Fruit fly (Drosophila melanogaster) whole organism, embryonic: Measurements from ENCODE around the gene Sqor.

Experiments used
- Adf1 ChIP-seq: fragments of 200-800 bp; sonication (Bioruptor generic); IDR thresholded peaks from 2 replicates; pipeline ENCODE4 v1.3.6; 2022; ENCODE audit warnings: missing biosample characterization, missing genetic modification characterization
- CG10321 ChIP-seq: fragments of 200-800 bp; sonication (Bioruptor generic); IDR thresholded peaks from 2 replicates; pipeline ENCODE4 v1.3.6; 2022; ENCODE audit warnings: missing biosample characterization, missing genetic modification characterization
- CG10431 ChIP-seq: fragments of 200-800 bp; sonication (Bioruptor generic); optimal IDR thresholded peaks from 3 replicates; lab custom pipeline; 2018; ENCODE audit warnings: missing biosample characterization, mild to moderate bottlenecking, missing genetic modification characterization
- CG13775 ChIP-seq: fragments of 200-800 bp; sonication (Bioruptor generic); optimal IDR thresholded peaks from 3 replicates; lab custom pipeline; 2017; ENCODE audit warnings: missing biosample characterization, mild to moderate bottlenecking, missing genetic modification characterization
- CG13894 ChIP-seq: fragments of 200-800 bp; sonication (Bioruptor generic); optimal IDR thresholded peaks from 3 replicates; lab custom pipeline; 2018; ENCODE audit warnings: missing biosample characterization, mild to moderate bottlenecking, missing genetic modification characterization, moderate library complexity
- CG16815 ChIP-seq: fragments of 200-800 bp; sonication (Bioruptor generic); optimal IDR thresholded peaks from 3 replicates; lab custom pipeline; 2017; ENCODE audit warnings: missing biosample characterization, mild to moderate bottlenecking, missing genetic modification characterization
- CG18262 ChIP-seq: fragments of 200-800 bp; optimal IDR thresholded peaks from 3 replicates; lab custom pipeline; 2019; ENCODE audit warnings: missing biosample characterization, mild to moderate bottlenecking, missing genetic modification characterization, moderate library complexity
- CG31224 ChIP-seq: fragments of 200-800 bp; sonication (Bioruptor generic); IDR thresholded peaks from 2 replicates; pipeline ENCODE4 v1.3.6; 2022; ENCODE audit warnings: missing biosample characterization, missing genetic modification characterization
- CG5245 ChIP-seq: fragments of 200-800 bp; sonication (Bioruptor generic); optimal IDR thresholded peaks from 3 replicates; lab custom pipeline; 2016; ENCODE audit warnings: missing biosample characterization, missing genetic modification characterization
- CG8281 ChIP-seq: fragments of 200-800 bp; sonication (Bioruptor generic); optimal IDR thresholded peaks from 2 replicates; lab custom pipeline; 2018; ENCODE audit warnings: missing biosample characterization, mild to moderate bottlenecking, missing genetic modification characterization, moderate library complexity
- CG8478 ChIP-seq: fragments of >200 bp; optimal IDR thresholded peaks from 2 replicates; lab custom pipeline; 2018
- CG9817 ChIP-seq: fragments of 200-800 bp; sonication (Bioruptor generic); optimal IDR thresholded peaks from 2 replicates; lab custom pipeline; 2018; ENCODE audit warnings: missing biosample characterization, mild to moderate bottlenecking, missing genetic modification characterization, moderate library complexity
- Deaf1 ChIP-seq: fragments of 200-800 bp; optimal IDR thresholded peaks from 3 replicates; lab custom pipeline; 2019; ENCODE audit warnings: missing biosample characterization, mild to moderate bottlenecking, missing genetic modification characterization, moderate library complexity
- Gsc ChIP-seq: fragments of 200-800 bp; sonication (Bioruptor generic); IDR thresholded peaks from 2 replicates; pipeline ENCODE4 v1.3.6; 2022; ENCODE audit warnings: missing biosample characterization, missing genetic modification characterization
- HLHmδ ChIP-seq: fragments of 200-800 bp; sonication (Bioruptor generic); optimal IDR thresholded peaks from 2 replicates; lab custom pipeline; 2018; ENCODE audit warnings: missing biosample characterization, mild to moderate bottlenecking, missing genetic modification characterization, moderate library complexity
- Med ChIP-seq: fragments of 200-800 bp; sonication (Bioruptor generic); peaks from one replicate; lab custom pipeline; 2016; ENCODE audit warnings: missing biosample characterization, missing genetic modification characterization, mild to moderate bottlenecking, inconsistent platforms, moderate library complexity
- Trl ChIP-seq, 3 experiments: fragments of >200 bp in 2 of 3; fragments of 200-800 bp in 1 of 3; sonication (Bioruptor generic) in 1 of 3; optimal IDR thresholded peaks; 2 replicates in 1 of 3; 3 replicates in 2 of 3; lab custom pipeline; 2016 to 2017; ENCODE audit warnings: missing biosample characterization in 1 of 3, missing genetic modification characterization in 1 of 3
- abd-A ChIP-seq: fragments of 200-800 bp; sonication (Bioruptor generic); optimal IDR thresholded peaks from 3 replicates; lab custom pipeline; 2019; ENCODE audit warnings: missing biosample characterization, mild to moderate bottlenecking, missing genetic modification characterization, moderate library complexity
- ash1 ChIP-seq: fragments of 200-800 bp; sonication (Bioruptor generic); optimal IDR thresholded peaks from 2 replicates; lab custom pipeline; 2018; ENCODE audit warnings: missing biosample characterization, mild to moderate bottlenecking, missing genetic modification characterization
- cg ChIP-seq: fragments of 200-800 bp; sonication (Bioruptor generic); optimal IDR thresholded peaks from 3 replicates; lab custom pipeline; 2019; ENCODE audit warnings: missing biosample characterization, mild to moderate bottlenecking, missing genetic modification characterization, moderate library complexity
- crol ChIP-seq: fragments of 200-800 bp; sonication (Bioruptor generic); IDR thresholded peaks from 2 replicates; pipeline ENCODE4 v1.3.6; 2022; ENCODE audit warnings: missing biosample characterization, missing genetic modification characterization
- fd3F ChIP-seq: fragments of 200-800 bp; sonication (Bioruptor generic); optimal IDR thresholded peaks from 2 replicates; lab custom pipeline; 2018; ENCODE audit warnings: missing biosample characterization, mild to moderate bottlenecking, missing genetic modification characterization, moderate library complexity
- her ChIP-seq: fragments of 200-800 bp; sonication (Bioruptor generic); optimal IDR thresholded peaks from 2 replicates; lab custom pipeline; 2016; ENCODE audit warnings: missing biosample characterization, missing genetic modification characterization
- jumu ChIP-seq: fragments of 200-800 bp; sonication (Bioruptor generic); optimal IDR thresholded peaks from 3 replicates; lab custom pipeline; 2016; ENCODE audit warnings: missing biosample characterization, missing genetic modification characterization
- kni ChIP-seq: fragments of 200-800 bp; sonication (Bioruptor generic); optimal IDR thresholded peaks from 3 replicates; lab custom pipeline; 2017; ENCODE audit warnings: mild to moderate bottlenecking, missing biosample characterization, missing genetic modification reagents, missing genetic modification characterization
- lab ChIP-seq: fragments of 200-800 bp; sonication (Bioruptor generic); optimal IDR thresholded peaks from 3 replicates; lab custom pipeline; 2017; ENCODE audit warnings: missing biosample characterization, missing genetic modification characterization, mild to moderate bottlenecking, moderate library complexity, missing genetic modification reagents
- lilli ChIP-seq: fragments of 200-800 bp; sonication (Bioruptor generic); optimal IDR thresholded peaks from 3 replicates; lab custom pipeline; 2016; ENCODE audit warnings: missing biosample characterization, missing genetic modification characterization
- lola ChIP-seq, 3 experiments: fragments of >200 bp in 2 of 3; fragments of 200-800 bp in 1 of 3; sonication (Bioruptor generic) in 1 of 3; optimal IDR thresholded peaks; 2 replicates each; lab custom pipeline; 2017 to 2019; ENCODE audit warnings: missing biosample characterization in 3 of 3, missing genetic modification characterization in 3 of 3, mild to moderate bottlenecking in 1 of 3, moderate library complexity in 1 of 3
- mam ChIP-seq: fragments of 200-800 bp; sonication (Bioruptor generic); optimal IDR thresholded peaks from 3 replicates; lab custom pipeline; 2016; ENCODE audit warnings: missing biosample characterization, missing genetic modification characterization
- onecut ChIP-seq: fragments of 200-800 bp; sonication (Bioruptor generic); IDR thresholded peaks from 2 replicates; pipeline ENCODE4 v1.3.6; 2022; ENCODE audit warnings: missing biosample characterization, missing genetic modification characterization
- psq ChIP-seq: fragments of 200-800 bp; sonication (Bioruptor generic); optimal IDR thresholded peaks from 2 replicates; lab custom pipeline; 2017; ENCODE audit warnings: missing biosample characterization, missing genetic modification characterization
- scrt ChIP-seq: fragments of 200-800 bp; sonication (Bioruptor generic); optimal IDR thresholded peaks from 2 replicates; lab custom pipeline; 2018; ENCODE audit warnings: missing biosample characterization, mild to moderate bottlenecking, missing genetic modification characterization, moderate library complexity
- tap ChIP-seq: fragments of 200-800 bp; optimal IDR thresholded peaks from 3 replicates; lab custom pipeline; 2019; ENCODE audit warnings: missing biosample characterization, mild to moderate bottlenecking, missing genetic modification characterization, moderate library complexity
- tna ChIP-seq: fragments of 200-800 bp; sonication (Bioruptor generic); IDR thresholded peaks from 2 replicates; pipeline ENCODE4 v1.3.6; 2022; ENCODE audit warnings: missing biosample characterization, missing genetic modification characterization; ENCODE audit not compliant: partially characterized antibody
- unc-4 ChIP-seq: fragments of 200-800 bp; sonication (Bioruptor generic); IDR thresholded peaks from 2 replicates; pipeline ENCODE4 v1.3.6; 2022; ENCODE audit warnings: missing biosample characterization, missing genetic modification characterization; ENCODE audit not compliant: partially characterized antibody
- vvl ChIP-seq: fragments of 200-800 bp; sonication (Bioruptor generic); IDR thresholded peaks from 2 replicates; pipeline ENCODE4 v1.3.6; 2022; ENCODE audit warnings: missing biosample characterization, missing genetic modification characterization
- z ChIP-seq: fragments of 200-800 bp; sonication (Bioruptor generic); IDR thresholded peaks from 3 replicates; pipeline ENCODE4 v1.3.6; 2022; ENCODE audit warnings: missing biosample characterization, missing genetic modification characterization

Sqor gene

dm6 chr3L:4233603-4234277 is 6.2 kb upstream of the Sqor start (continued):
- TF ChIP-seq lab: no peak
- peak; percentile 30; the same call in 1 of the 2 replicates for TF ChIP-seq crol (GFP tag; lab: Robert Waterston, UW)
- TF ChIP-seq CG16815 (GFP tag; lab: Kevin White, UChicago): no peak
- peak; percentile 19 for TF ChIP-seq kni (GFP tag; lab: Kevin White, UChicago)
- no peak for TF ChIP-seq CG10321 (GFP tag; lab: Robert Waterston, UW)
- peak; percentile 54 for TF ChIP-seq Med (GFP tag; lab: Kevin White, UChicago)
- peak; percentile 58 for TF ChIP-seq Adf1 (GFP tag; lab: Robert Waterston, UW)
- peak; percentile 94 for TF ChIP-seq cg
- TF ChIP-seq unc-4 (GFP tag; lab: Robert Waterston, UW): no peak
- no peak for TF ChIP-seq CG13775
- no peak for TF ChIP-seq jumu (GFP tag; lab: Kevin White, UChicago)
- TF ChIP-seq HLHmδ (GFP tag; lab: Kevin White, UChicago): peak; percentile 36
- no peak for TF ChIP-seq her
- TF ChIP-seq tna (GFP tag; lab: Robert Waterston, UW): peak; percentile 30; the same call in 1 of the 2 replicates
- TF ChIP-seq abd-A (tag; lab: Kevin White, UChicago): peak; percentile 28
- TF ChIP-seq vvl (GFP tag; lab: Robert Waterston, UW): peak; percentile 57
- peak; percentile 65 for TF ChIP-seq onecut
- TF ChIP-seq CG9817: no peak
- TF ChIP-seq CG10431 (GFP tag; lab: Kevin White, UChicago): no peak
- TF ChIP-seq lilli (GFP tag; lab: Kevin White, UChicago): no peak
- TF ChIP-seq fd3F: no peak
- TF ChIP-seq z (GFP tag; lab: Robert Waterston, UW): peak; percentile 89
- TF ChIP-seq Trl (optimal IDR thresholded peaks at IDR 0.05; lab: Kevin White, UChicago): peak; percentile 54 to 69
- TF ChIP-seq Trl (GFP tag; optimal IDR thresholded peaks at IDR 0.05; lab: Kevin White, UChicago): no peak
- TF ChIP-seq, all 482 proteins: peak for 20

- TF ChIP-seq CG8281 (tag; lab: Kevin White, UChicago) (peak; percentile 79), Deaf1 (tag; lab: Kevin White, UChicago) (peak; percentile 93), scrt (GFP tag; lab: Kevin White, UChicago) (peak; percentile 79), mam (no peak), Med (GFP tag; lab: Kevin White, UChicago) (peak; percentile 36), Gsc (GFP tag; lab: Robert Waterston, UW) (no peak), CG5245 (no peak), CG8478 (lab: Kevin White, UChicago) (no peak), abd-A (tag; lab: Kevin White, UChicago) (peak; percentile 45), lola (GFP tag; optimal IDR thresholded peaks at IDR 0.05; lab: Kevin White, UChicago) (no peak), CG31224 (GFP tag; lab: Robert Waterston, UW) (no peak), CG9817 (no peak), CG13894 (peak; percentile 91), CG18262 (tag; lab: Kevin White, UChicago) (no peak), psq (GFP tag; lab: Kevin White, UChicago) (no peak), ash1 (GFP tag; lab: Kevin White, UChicago) (no peak), tap (tag; lab: Kevin White, UChicago) (no peak)
- TF ChIP-seq, all 482 proteins: peak for 6
Observed at dm6 chr3L:4236097-4236572, 3.8 kb upstream of the Sqor start, which contains the start of gene ImpL2. TSS of gene ImpL2 (minus strand) at chr3L:4236147.
